Fruit fly (Drosophila melanogaster): ENCODE data around the gene bocks.

bocks gene

DNA sequence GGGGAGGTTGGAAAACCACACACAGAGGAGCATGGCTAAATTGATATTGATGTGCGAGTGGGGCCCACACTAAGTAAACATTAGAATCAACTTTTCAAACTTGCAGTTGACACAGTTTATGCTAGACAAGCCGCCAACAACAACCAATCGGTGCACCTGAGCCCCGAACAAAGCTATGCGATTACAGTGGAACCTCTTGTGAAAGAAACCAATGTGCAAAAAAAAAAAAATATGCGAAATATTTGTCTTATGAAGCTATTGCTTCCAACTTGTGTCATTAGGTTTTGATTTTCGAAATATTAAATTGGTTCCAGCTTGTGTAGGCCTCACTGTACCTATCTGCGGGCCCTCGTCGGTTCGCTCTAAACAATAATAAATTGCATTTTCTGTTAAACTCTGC is 27.5 kb upstream of the bocks start (continued):
- TF ChIP-seq cyc (GFP tag; optimal IDR thresholded peaks at IDR 0.05) (peak; percentile 66), CG32006 (GFP tag; optimal IDR thresholded peaks at IDR 0.05) (peak; percentile 85), CG3919 (GFP tag; optimal IDR thresholded peaks at IDR 0.05) (peak; percentile 84), CG9139 (GFP tag; optimal IDR thresholded peaks at IDR 0.05) (peak; percentile 1), Sox14 (GFP tag; optimal IDR thresholded peaks at IDR 0.05) (peak; percentile 63), Lpt (GFP tag; optimal IDR thresholded peaks at IDR 0.05) (peak; percentile 76), OdsH (GFP tag; optimal IDR thresholded peaks at IDR 0.05) (peak; percentile 75), Eip93F (GFP tag; optimal IDR thresholded peaks at IDR 0.05) (no peak)

DNA sequence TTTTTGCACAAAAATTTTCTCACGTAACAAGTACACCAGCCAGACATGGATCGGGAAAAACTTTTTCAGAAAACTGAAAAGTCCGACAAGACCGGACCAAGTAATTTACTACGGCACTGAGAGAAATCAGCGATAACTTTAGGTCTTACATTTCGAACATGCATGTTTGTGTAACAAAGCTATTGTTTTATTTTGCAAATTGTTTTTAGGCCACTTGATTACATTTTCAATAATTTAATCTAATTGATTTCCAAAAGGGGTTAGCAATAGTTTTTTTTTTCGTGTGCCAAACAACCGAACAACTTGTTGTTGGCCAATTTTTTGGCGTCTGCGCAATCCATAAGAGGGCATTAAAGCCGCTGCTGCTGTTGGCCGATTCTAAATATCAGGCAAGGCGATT is 22.3 kb upstream of the bocks start:
- TF ChIP-seq Eip75B (GFP tag; optimal IDR thresholded peaks at IDR 0.05) (peak; percentile 87), acj6 (GFP tag; optimal IDR thresholded peaks at IDR 0.05) (peak; percentile 84), CG16779 (tag; optimal IDR thresholded peaks at IDR 0.05) (peak; percentile 68), vri (GFP tag; optimal IDR thresholded peaks at IDR 0.05) (peak; percentile 76), net (GFP tag; optimal IDR thresholded peaks at IDR 0.05) (peak; percentile 85), achi (GFP tag; optimal IDR thresholded peaks at IDR 0.05) (peak; percentile 86), esn (GFP tag; optimal IDR thresholded peaks at IDR 0.05) (peak; percentile 92), CG11762 (GFP tag; optimal IDR thresholded peaks at IDR 0.05; ENCODE audit: insufficient read depth) (peak; percentile 81), dac (GFP tag; optimal IDR thresholded peaks at IDR 0.05) (peak; percentile 74), CG34406 (GFP tag; optimal IDR thresholded peaks at IDR 0.05) (peak; percentile 75), CG7368 (GFP tag; optimal IDR thresholded peaks at IDR 0.05) (peak; percentile 74), Smox (GFP tag; optimal IDR thresholded peaks at IDR 0.05) (peak; percentile 83), Lpt (GFP tag; optimal IDR thresholded peaks at IDR 0.05) (peak; percentile 80), Hr39 (GFP tag; optimal IDR thresholded peaks at IDR 0.05) (peak; percentile 90), topi (GFP tag; optimal IDR thresholded peaks at IDR 0.05) (peak; percentile 90), CG10631 (GFP tag; optimal IDR thresholded peaks at IDR 0.05) (peak; percentile 76), CG10669 (GFP tag; optimal IDR thresholded peaks at IDR 0.05) (peak; percentile 48), Gug (GFP tag; IDR thresholded peaks at IDR 0.05) (peak; percentile 87), CG6854 (GFP tag; optimal IDR thresholded peaks at IDR 0.05) (peak; percentile 66), fd59A (GFP tag; optimal IDR thresholded peaks at IDR 0.05) (no peak), cyc (GFP tag; optimal IDR thresholded peaks at IDR 0.05) (peak; percentile 89), CG6276 (GFP tag; optimal IDR thresholded peaks at IDR 0.05) (peak; percentile 90), CG15336 (GFP tag; IDR thresholded peaks at IDR 0.05) (peak; percentile 94), CG6792 (GFP tag; optimal IDR thresholded peaks at IDR 0.05) (peak; percentile 79), lz (GFP tag; optimal IDR thresholded peaks at IDR 0.05) (peak; percentile 86), CG8319 (GFP tag; optimal IDR thresholded peaks at IDR 0.05) (peak; percentile 68), svp (GFP tag) (peak; percentile 95), CG31627 (GFP tag; optimal IDR thresholded peaks at IDR 0.05) (peak; percentile 85), Hr38 (GFP tag; optimal IDR thresholded peaks at IDR 0.05) (no peak), CG6808 (GFP tag; optimal IDR thresholded peaks at IDR 0.05) (peak; percentile 20), Ets96B (tag; optimal IDR thresholded peaks at IDR 0.05) (peak; percentile 41), Ets21C (GFP tag; optimal IDR thresholded peaks at IDR 0.05) (peak; percentile 78), eg (GFP tag; IDR thresholded peaks at IDR 0.05) (peak; percentile 96), CG32006 (GFP tag; optimal IDR thresholded peaks at IDR 0.05) (peak; percentile 88), OdsH (GFP tag; optimal IDR thresholded peaks at IDR 0.05) (peak; percentile 87), Blimp-1 (GFP tag; optimal IDR thresholded peaks at IDR 0.05) (peak; percentile 65), Sox15 (GFP tag; optimal IDR thresholded peaks at IDR 0.05) (peak; percentile 64), CG8119 (GFP tag; IDR thresholded peaks at IDR 0.05) (peak; percentile 93), ss (GFP tag; optimal IDR thresholded peaks at IDR 0.05) (peak in 1 of 2 experiments; percentile 28), CG4318 (GFP tag; optimal IDR thresholded peaks at IDR 0.05) (peak; percentile 66), CG9139 (GFP tag; optimal IDR thresholded peaks at IDR 0.05) (no peak), CG3919 (GFP tag; optimal IDR thresholded peaks at IDR 0.05) (peak; percentile 89), pdm3 (GFP tag; optimal IDR thresholded peaks at IDR 0.05) (peak; percentile 88), dsx (GFP tag; optimal IDR thresholded peaks at IDR 0.05; ENCODE audit: poor library complexity, severe bottlenecking) (peak; percentile 3), spab (GFP tag; optimal IDR thresholded peaks at IDR 0.05) (peak; percentile 32), Sox102F (GFP tag; optimal IDR thresholded peaks at IDR 0.05) (peak; percentile 91), CG11294 (GFP tag; IDR thresholded peaks at IDR 0.05) (peak; percentile 89)

All from whole organism, prepupa.